Fruit fly (Drosophila melanogaster) whole organism, embryonic: Measurements from ENCODE around the gene CG3335.

Experiments used
- Aef1 ChIP-seq: fragments of 200-800 bp; sonication (Bioruptor generic); IDR thresholded peaks from 3 replicates; pipeline ENCODE4 v1.3.6; 2022; ENCODE audit warnings: missing biosample characterization, missing genetic modification characterization
- Antp ChIP-seq: fragments of 200-800 bp; sonication (Bioruptor generic); optimal IDR thresholded peaks from 3 replicates; lab custom pipeline; 2016; ENCODE audit warnings: missing biosample characterization, missing genetic modification characterization
- Atf-2 ChIP-seq: fragments of 200-800 bp; sonication (Bioruptor generic); optimal IDR thresholded peaks from 2 replicates; lab custom pipeline; 2016; ENCODE audit warnings: missing biosample characterization, missing genetic modification characterization
- Atf3 ChIP-seq: fragments of 200-800 bp; sonication (Bioruptor generic); optimal IDR thresholded peaks from 3 replicates; lab custom pipeline; 2016; ENCODE audit warnings: missing biosample characterization, missing genetic modification characterization
- CG11696 ChIP-seq: fragments of 200-800 bp; sonication (Bioruptor generic); IDR thresholded peaks from 2 replicates; pipeline ENCODE4 v1.3.6; 2022; ENCODE audit warnings: missing biosample characterization, missing genetic modification characterization
- CG15514 ChIP-seq: fragments of 200-800 bp; sonication (Bioruptor generic); optimal IDR thresholded peaks from 3 replicates; lab custom pipeline; 2017; ENCODE audit warnings: missing biosample characterization, missing genetic modification characterization, mild to moderate bottlenecking, moderate library complexity, missing genetic modification reagents
- CG1647 ChIP-seq: fragments of 200-800 bp; sonication (Bioruptor generic); optimal IDR thresholded peaks from 3 replicates; lab custom pipeline; 2016; ENCODE audit warnings: missing biosample characterization, missing genetic modification characterization
- CG16815 ChIP-seq: fragments of 200-800 bp; sonication (Bioruptor generic); optimal IDR thresholded peaks from 3 replicates; lab custom pipeline; 2017; ENCODE audit warnings: missing biosample characterization, mild to moderate bottlenecking, missing genetic modification characterization
- CG17328 ChIP-seq: fragments of 200-800 bp; sonication (Bioruptor generic); IDR thresholded peaks from 2 replicates; pipeline ENCODE4 v1.3.6; 2022; ENCODE audit warnings: missing biosample characterization, missing genetic modification characterization
- CG1832 ChIP-seq: fragments of 200-800 bp; sonication (Bioruptor generic); optimal IDR thresholded peaks from 2 replicates; lab custom pipeline; 2017; ENCODE audit warnings: missing biosample characterization, mild to moderate bottlenecking, missing genetic modification characterization, inconsistent platforms
- CG18599 ChIP-seq: fragments of 200-800 bp; sonication (Bioruptor generic); optimal IDR thresholded peaks from 3 replicates; lab custom pipeline; 2017; ENCODE audit warnings: missing biosample characterization, missing genetic modification characterization, mild to moderate bottlenecking, moderate library complexity, missing genetic modification reagents
- CG18619 ChIP-seq: fragments of 200-800 bp; sonication (Bioruptor generic); optimal IDR thresholded peaks from 3 replicates; lab custom pipeline; 2017; ENCODE audit warnings: missing biosample characterization, mild to moderate bottlenecking, missing genetic modification characterization
- CG34376 ChIP-seq: fragments of 200-800 bp; sonication (Bioruptor generic); optimal IDR thresholded peaks from 2 replicates; lab custom pipeline; 2018; ENCODE audit warnings: missing biosample characterization, mild to moderate bottlenecking, missing genetic modification characterization
- CG4360 ChIP-seq: fragments of 200-800 bp; sonication (Bioruptor generic); IDR thresholded peaks from 2 replicates; pipeline ENCODE4 v1.3.6; 2022; ENCODE audit warnings: missing biosample characterization, missing genetic modification characterization
- CG4707 ChIP-seq: fragments of 200-800 bp; sonication (Bioruptor generic); optimal IDR thresholded peaks from 2 replicates; lab custom pipeline; 2018; ENCODE audit warnings: missing biosample characterization, mild to moderate bottlenecking, missing genetic modification characterization, moderate library complexity
- CG5180 ChIP-seq: fragments of 200-800 bp; sonication (Bioruptor generic); optimal IDR thresholded peaks from 3 replicates; lab custom pipeline; 2017; ENCODE audit warnings: missing biosample characterization, missing genetic modification characterization, mild to moderate bottlenecking, moderate library complexity, missing genetic modification reagents
- CG6175 ChIP-seq: fragments of 200-800 bp; sonication (Bioruptor generic); IDR thresholded peaks from 3 replicates; pipeline ENCODE4 v1.3.6; 2022; ENCODE audit warnings: missing biosample characterization, missing genetic modification characterization
- CG7987 ChIP-seq: fragments of 200-800 bp; sonication (Bioruptor generic); optimal IDR thresholded peaks from 2 replicates; lab custom pipeline; 2018; ENCODE audit warnings: missing biosample characterization, mild to moderate bottlenecking, missing genetic modification characterization, moderate library complexity
- D19A ChIP-seq: fragments of 200-800 bp; optimal IDR thresholded peaks from 3 replicates; lab custom pipeline; 2019; ENCODE audit warnings: missing biosample characterization, mild to moderate bottlenecking, missing genetic modification characterization, moderate library complexity
- HLH54F ChIP-seq: fragments of 200-800 bp; sonication (Bioruptor generic); optimal IDR thresholded peaks from 3 replicates; lab custom pipeline; 2016; ENCODE audit warnings: missing biosample characterization, missing genetic modification characterization
- Hmr ChIP-seq: fragments of 200-800 bp; sonication (Bioruptor generic); optimal IDR thresholded peaks from 3 replicates; lab custom pipeline; 2017; ENCODE audit warnings: mild to moderate bottlenecking, missing biosample characterization, missing genetic modification reagents, missing genetic modification characterization
- Hmx ChIP-seq: fragments of 200-800 bp; sonication (Bioruptor generic); optimal IDR thresholded peaks from 2 replicates; lab custom pipeline; 2016; ENCODE audit warnings: missing biosample characterization, missing genetic modification characterization
- Hr78 ChIP-seq, 2 experiments: fragments of 200-800 bp in 1 of 2; fragments of >200 bp in 1 of 2; sonication (Bioruptor generic) in 1 of 2; optimal IDR thresholded peaks; 2 replicates each; lab custom pipeline; 2017 to 2019; ENCODE audit warnings: missing biosample characterization in 2 of 2, missing genetic modification characterization in 2 of 2, mild to moderate bottlenecking in 1 of 2, moderate library complexity in 1 of 2
- Lhr ChIP-seq: fragments of 200-800 bp; sonication (Bioruptor generic); optimal IDR thresholded peaks from 3 replicates; lab custom pipeline; 2017; ENCODE audit warnings: mild to moderate bottlenecking, missing biosample characterization, missing genetic modification reagents, missing genetic modification characterization
- Mes4 ChIP-seq: fragments of 200-800 bp; sonication (Bioruptor generic); optimal IDR thresholded peaks from 2 replicates; lab custom pipeline; 2016; ENCODE audit warnings: missing biosample characterization, missing genetic modification characterization
- Neu2 ChIP-seq: fragments of 200-800 bp; sonication (Bioruptor generic); optimal IDR thresholded peaks from 3 replicates; lab custom pipeline; 2016; ENCODE audit warnings: missing biosample characterization, missing genetic modification characterization, borderline replicate concordance
- Rfx ChIP-seq: fragments of 200-800 bp; sonication (Bioruptor generic); IDR thresholded peaks from 2 replicates; pipeline ENCODE4 v1.3.6; 2022; ENCODE audit warnings: missing biosample characterization, missing genetic modification characterization
- Side ChIP-seq: fragments of 200-800 bp; sonication (Bioruptor generic); optimal IDR thresholded peaks from 2 replicates; lab custom pipeline; 2016; ENCODE audit warnings: missing biosample characterization, missing genetic modification characterization
- bowl ChIP-seq: fragments of 200-800 bp; sonication (Bioruptor generic); IDR thresholded peaks from 2 replicates; pipeline ENCODE4 v1.3.6; 2022; ENCODE audit warnings: missing biosample characterization, missing genetic modification characterization
- chinmo ChIP-seq: fragments of 200-800 bp; sonication (Bioruptor generic); IDR thresholded peaks from 4 replicates; pipeline ENCODE4 v1.3.6; 2022; ENCODE audit warnings: missing biosample characterization, missing genetic modification characterization; ENCODE audit not compliant: partially characterized antibody
- crp ChIP-seq, 2 experiments: fragments of 200-800 bp; sonication (Bioruptor generic); optimal IDR thresholded peaks; 2 replicates in 1 of 2; 3 replicates in 1 of 2; lab custom pipeline; 2017; ENCODE audit warnings: missing biosample characterization in 2 of 2, missing genetic modification characterization in 2 of 2, mild to moderate bottlenecking in 1 of 2, moderate library complexity in 1 of 2
- dan ChIP-seq: fragments of 200-800 bp; sonication (Bioruptor generic); IDR thresholded peaks from 2 replicates; pipeline ENCODE4 v1.3.6; 2022; ENCODE audit warnings: missing biosample characterization, missing genetic modification characterization
- dati ChIP-seq: fragments of 200-800 bp; sonication (Bioruptor generic); IDR thresholded peaks from 2 replicates; pipeline ENCODE4 v1.3.6; 2022; ENCODE audit warnings: missing biosample characterization, missing genetic modification characterization
- dmrt99B ChIP-seq: fragments of 200-800 bp; sonication (Bioruptor generic); optimal IDR thresholded peaks from 2 replicates; lab custom pipeline; 2018; ENCODE audit warnings: missing biosample characterization, mild to moderate bottlenecking, missing genetic modification characterization, moderate library complexity
- exex ChIP-seq: fragments of 200-800 bp; sonication (Bioruptor generic); optimal IDR thresholded peaks from 4 replicates; lab custom pipeline; 2018; ENCODE audit warnings: missing biosample characterization, mild to moderate bottlenecking, missing genetic modification characterization, moderate library complexity
- fru ChIP-seq: fragments of >200 bp; optimal IDR thresholded peaks from 2 replicates; lab custom pipeline; 2017
- grn ChIP-seq: fragments of 200-800 bp; sonication (Bioruptor generic); optimal IDR thresholded peaks from 3 replicates; lab custom pipeline; 2017; ENCODE audit warnings: missing biosample characterization, missing genetic modification characterization
- jing ChIP-seq: fragments of 200-800 bp; sonication (Bioruptor generic); optimal IDR thresholded peaks from 2 replicates; lab custom pipeline; 2018; ENCODE audit warnings: missing biosample characterization, mild to moderate bottlenecking, missing genetic modification characterization
- kay ChIP-seq: fragments of 200-800 bp; sonication (Bioruptor generic); optimal IDR thresholded peaks from 2 replicates; lab custom pipeline; 2016; ENCODE audit warnings: missing biosample characterization, missing genetic modification characterization
- luna ChIP-seq: fragments of 200-800 bp; sonication (Bioruptor generic); optimal IDR thresholded peaks from 2 replicates; lab custom pipeline; 2016; ENCODE audit warnings: missing biosample characterization, missing genetic modification characterization
- mirr ChIP-seq: fragments of 200-800 bp; sonication (Bioruptor generic); optimal IDR thresholded peaks from 3 replicates; lab custom pipeline; 2018; ENCODE audit warnings: missing biosample characterization, mild to moderate bottlenecking, missing genetic modification characterization
- mld ChIP-seq: fragments of 200-800 bp; sonication (Bioruptor generic); IDR thresholded peaks from 3 replicates; pipeline ENCODE4 v1.3.6; 2022; ENCODE audit warnings: missing biosample characterization, missing genetic modification characterization; ENCODE audit not compliant: partially characterized antibody
- onecut ChIP-seq: fragments of 200-800 bp; sonication (Bioruptor generic); IDR thresholded peaks from 2 replicates; pipeline ENCODE4 v1.3.6; 2022; ENCODE audit warnings: missing biosample characterization, missing genetic modification characterization
- pho ChIP-seq: fragments of 200-800 bp; sonication (Bioruptor generic); optimal IDR thresholded peaks from 2 replicates; lab custom pipeline; 2016; ENCODE audit warnings: missing biosample characterization, missing genetic modification characterization
- phol ChIP-seq: fragments of 200-800 bp; sonication (Bioruptor generic); optimal IDR thresholded peaks from 3 replicates; lab custom pipeline; 2018; ENCODE audit warnings: missing biosample characterization, mild to moderate bottlenecking, missing genetic modification characterization, moderate library complexity
- psq ChIP-seq: fragments of 200-800 bp; sonication (Bioruptor generic); optimal IDR thresholded peaks from 2 replicates; lab custom pipeline; 2017; ENCODE audit warnings: missing biosample characterization, missing genetic modification characterization
- sd ChIP-seq: fragments of 200-800 bp; sonication (Bioruptor generic); optimal IDR thresholded peaks from 3 replicates; lab custom pipeline; 2018; ENCODE audit warnings: missing biosample characterization, mild to moderate bottlenecking, missing genetic modification characterization, moderate library complexity
- shn ChIP-seq: fragments of 200-800 bp; sonication (Bioruptor generic); optimal IDR thresholded peaks from 3 replicates; lab custom pipeline; 2016; ENCODE audit warnings: missing biosample characterization, missing genetic modification characterization
- stc ChIP-seq: fragments of 200-800 bp; sonication (Bioruptor generic); IDR thresholded peaks from 2 replicates; pipeline ENCODE4 v1.3.6; 2022; ENCODE audit warnings: missing biosample characterization, missing genetic modification characterization
- stwl ChIP-seq: fragments of 200-800 bp; sonication (Bioruptor generic); optimal IDR thresholded peaks from 3 replicates; lab custom pipeline; 2018; ENCODE audit warnings: missing biosample characterization, mild to moderate bottlenecking, missing genetic modification characterization, moderate library complexity
- sug ChIP-seq: fragments of 200-800 bp; optimal IDR thresholded peaks from 2 replicates; lab custom pipeline; 2019; ENCODE audit warnings: missing biosample characterization, mild to moderate bottlenecking, missing genetic modification characterization, moderate library complexity

CG3335 gene

DNA sequence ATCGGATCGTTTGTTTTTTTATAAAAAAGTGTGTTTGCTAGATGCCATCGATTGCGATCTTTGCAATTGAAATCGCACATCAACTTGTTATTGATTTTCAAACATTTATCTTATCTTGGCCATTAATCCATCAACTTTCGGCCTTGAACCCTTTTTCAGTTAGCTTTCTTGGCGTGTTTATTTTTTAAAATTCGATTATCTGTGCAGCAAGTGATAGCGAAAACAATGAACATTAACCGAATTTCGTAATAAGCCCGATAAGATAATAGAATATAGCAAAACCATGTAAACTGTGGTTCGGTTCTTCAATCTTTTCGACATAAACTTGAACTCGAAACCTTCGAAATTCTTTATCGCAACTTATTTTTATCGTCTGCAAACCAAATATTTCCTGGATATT is 50.3 kb downstream of the CG3335 start (continued):
- TF ChIP-seq sd (tag; lab: Kevin White, UChicago) = peak; percentile 30
- no peak for TF ChIP-seq onecut (GFP tag; lab: Robert Waterston, UW)
- TF ChIP-seq dmrt99B = no peak
- peak; percentile 89 for TF ChIP-seq mirr (GFP tag; lab: Kevin White, UChicago)
- TF ChIP-seq dati = no peak
- peak; percentile 82 for TF ChIP-seq grn
- peak; percentile 41 for TF ChIP-seq sug (tag; lab: Kevin White, UChicago)
- no peak for TF ChIP-seq fru (lab: Kevin White, UChicago)
- TF ChIP-seq D19A (tag; lab: Kevin White, UChicago) = no peak
- TF ChIP-seq CG18619 (GFP tag; lab: Kevin White, UChicago) = no peak
- TF ChIP-seq CG18599 (GFP tag; lab: Kevin White, UChicago) = no peak
- no peak for TF ChIP-seq CG6175 (GFP tag; lab: Robert Waterston, UW)
- TF ChIP-seq chinmo = 0 out of 4 replicates have a peak, but pooled peaks have one; percentile 4
- no peak for TF ChIP-seq Hmr (GFP tag; lab: Kevin White, UChicago)
- no peak for TF ChIP-seq pho (GFP tag; lab: Kevin White, UChicago)
- TF ChIP-seq Atf3 (GFP tag; lab: Kevin White, UChicago) = no peak
- TF ChIP-seq Side = no peak
- TF ChIP-seq exex (tag; lab: Kevin White, UChicago) = peak; percentile 70
- TF ChIP-seq Hr78 (GFP tag; optimal IDR thresholded peaks at IDR 0.05; lab: Kevin White, UChicago) = peak in 1 of 2 experiments; percentile 56
- TF ChIP-seq bowl = no peak

DNA sequence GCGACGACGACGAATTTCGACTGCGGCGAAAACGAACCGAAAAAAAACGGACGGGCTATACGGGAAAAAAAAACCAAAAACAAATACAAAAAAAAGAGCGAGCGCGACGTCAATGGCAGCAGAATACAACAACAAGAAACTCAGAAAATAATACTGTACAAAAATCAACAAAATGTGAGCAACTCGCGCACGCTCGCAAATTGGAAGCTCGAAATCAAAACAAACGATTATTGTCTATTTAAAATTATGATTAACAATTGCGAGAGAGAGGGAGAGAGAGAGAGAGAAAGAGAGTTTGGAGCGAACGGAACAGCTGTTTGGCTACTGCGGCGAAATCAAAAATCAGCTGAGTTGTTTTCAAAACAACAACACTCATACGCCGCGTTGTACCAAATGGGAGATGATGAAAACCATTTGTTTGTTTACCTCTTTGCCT is 51.5 kb downstream of the CG3335 start:
- TF ChIP-seq CG11696 = no peak
- peak; percentile 19 for TF ChIP-seq Hmr (GFP tag; lab: Kevin White, UChicago)
- TF ChIP-seq kay (GFP tag; lab: Kevin White, UChicago) = no peak
- TF ChIP-seq psq (GFP tag; lab: Kevin White, UChicago) = no peak
- no peak for TF ChIP-seq luna (GFP tag; lab: Kevin White, UChicago)
- TF ChIP-seq stwl (tag; lab: Kevin White, UChicago) = no peak
- no peak for TF ChIP-seq CG7987 (GFP tag; lab: Kevin White, UChicago)
- no peak for TF ChIP-seq phol (tag; lab: Kevin White, UChicago)
- TF ChIP-seq HLH54F (GFP tag; lab: Kevin White, UChicago) = no peak
- no peak for TF ChIP-seq CG1832 (GFP tag; lab: Kevin White, UChicago)
- no peak for TF ChIP-seq dan
- no peak; the same call in 1 of the 2 replicates for TF ChIP-seq Rfx (GFP tag; lab: Robert Waterston, UW)
- TF ChIP-seq Mes4 = no peak
- TF ChIP-seq CG5180 (GFP tag; lab: Kevin White, UChicago) = no peak
- no peak for TF ChIP-seq jing (GFP tag; lab: Kevin White, UChicago)
- no peak for TF ChIP-seq Hmx (GFP tag; lab: Kevin White, UChicago)
- TF ChIP-seq CG15514 (GFP tag; lab: Kevin White, UChicago) = no peak
- peak; percentile 19; the same call in 1 of the 3 replicates for TF ChIP-seq Aef1 (GFP tag; lab: Robert Waterston, UW)
- TF ChIP-seq Antp (GFP tag; lab: Kevin White, UChicago) = no peak
- TF ChIP-seq CG1647 = no peak
- no peak for TF ChIP-seq Neu2 (GFP tag; lab: Kevin White, UChicago)
- TF ChIP-seq CG4360 (GFP tag; lab: Robert Waterston, UW) = no peak
- TF ChIP-seq Lhr (GFP tag; lab: Kevin White, UChicago) = no peak
- no peak for TF ChIP-seq stc (GFP tag; lab: Robert Waterston, UW)
- TF ChIP-seq CG17328 (GFP tag; lab: Robert Waterston, UW) = no peak
- no peak for TF ChIP-seq CG16815 (GFP tag; lab: Kevin White, UChicago)
- peak in 1 of 2 experiments; percentile 81 for TF ChIP-seq crp (GFP tag; optimal IDR thresholded peaks at IDR 0.05; lab: Kevin White, UChicago)
- no peak for TF ChIP-seq CG4707 (GFP tag; lab: Kevin White, UChicago)
- no peak for TF ChIP-seq Atf-2
- TF ChIP-seq mld (GFP tag; lab: Robert Waterston, UW) = no peak
- TF ChIP-seq CG34376 (GFP tag; lab: Kevin White, UChicago) = peak; percentile 65
- no peak for TF ChIP-seq shn (GFP tag; lab: Kevin White, UChicago)
